Worm (Caenorhabditis elegans): Measurements from ENCODE around the gene elc-1.

The elc-1 gene

ce11 chrIII:1419700-1420356 lies 2.8 kb upstream of the elc-1 start (continued):
- TF ChIP-seq zip-4 (GFP tag; optimal IDR thresholded peaks at IDR 0.05) (peak; percentile 33), lin-35 (GFP tag; optimal IDR thresholded peaks at IDR 0.05) (peak in 1 of 2 experiments; percentile 20), nhr-85 (tag) (peak; percentile 68), elt-2 (tag; optimal IDR thresholded peaks at IDR 0.05) (peak; percentile 62), dsc-1 (tag; optimal IDR thresholded peaks at IDR 0.05) (peak; percentile 23), mdl-1 (tag; optimal IDR thresholded peaks at IDR 0.05) (no peak), ets-5 (GFP tag; IDR thresholded peaks at IDR 0.05) (no peak), hpl-2 (GFP tag; optimal IDR thresholded peaks at IDR 0.05) (peak; percentile 41), tbx-2 (tag; optimal IDR thresholded peaks at IDR 0.05) (peak; percentile 25), ceh-82 (tag; optimal IDR thresholded peaks at IDR 0.05) (peak in 1 of 3 experiments; percentile 11), nhr-47 (tag; optimal IDR thresholded peaks at IDR 0.05) (peak; percentile 67), aly-2 (tag; optimal IDR thresholded peaks at IDR 0.05) (peak; percentile 91), nhr-71 (tag; optimal IDR thresholded peaks at IDR 0.05) (peak; percentile 81), rnt-1 (tag; optimal IDR thresholded peaks at IDR 0.05) (peak; percentile 35), grh-1 (GFP tag; IDR thresholded peaks at IDR 0.05) (peak; percentile 48; the same call in 1 of the 2 replicates), ceh-88 (GFP tag; IDR thresholded peaks at IDR 0.05) (peak; percentile 49), nhr-19 (GFP tag; conservative IDR thresholded peaks at IDR 0.05) (peak; percentile 63), egl-27 (tag; optimal IDR thresholded peaks at IDR 0.05) (no peak)

DNA sequence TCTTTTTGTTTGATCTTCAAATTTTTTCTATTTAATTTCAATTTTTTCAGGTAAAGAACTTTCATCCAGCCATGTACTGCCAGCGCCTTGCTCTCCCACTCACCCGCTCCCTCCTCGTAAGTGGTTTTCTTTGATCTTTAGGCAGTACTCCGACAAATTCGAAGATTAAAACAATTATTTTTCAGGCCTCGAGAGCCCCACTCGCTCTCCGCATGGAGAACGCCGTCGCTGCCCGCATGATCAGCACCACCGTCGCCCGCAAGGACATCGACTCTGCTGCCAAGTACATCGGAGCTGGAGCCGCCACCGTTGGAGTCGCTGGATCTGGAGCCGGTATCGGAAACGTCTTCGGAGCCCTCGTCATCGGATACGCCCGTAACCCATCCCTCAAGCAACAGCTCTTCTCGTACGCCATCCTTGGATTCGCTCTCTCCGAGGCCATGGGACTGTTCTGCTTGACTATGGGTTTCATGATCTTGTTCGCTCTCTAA lies 2.2 kb upstream of the elc-1 start, which contains the start of gene Y82E9BR.3:
Gene Y82E9BR.3, plus strand, starts transcription at position 51 of the 491 bp plus-strand sequence.
- TF ChIP-seq efl-3 (GFP tag; optimal IDR thresholded peaks at IDR 0.05) = no peak
- no peak for TF ChIP-seq pag-3 (tag; optimal IDR thresholded peaks at IDR 0.05; ENCODE audit: borderline replicate concordance, insufficient read depth)
- TF ChIP-seq mab-9 (GFP tag; IDR thresholded peaks at IDR 0.05) = peak; percentile 11; the same call in 1 of the 2 replicates

DNA sequence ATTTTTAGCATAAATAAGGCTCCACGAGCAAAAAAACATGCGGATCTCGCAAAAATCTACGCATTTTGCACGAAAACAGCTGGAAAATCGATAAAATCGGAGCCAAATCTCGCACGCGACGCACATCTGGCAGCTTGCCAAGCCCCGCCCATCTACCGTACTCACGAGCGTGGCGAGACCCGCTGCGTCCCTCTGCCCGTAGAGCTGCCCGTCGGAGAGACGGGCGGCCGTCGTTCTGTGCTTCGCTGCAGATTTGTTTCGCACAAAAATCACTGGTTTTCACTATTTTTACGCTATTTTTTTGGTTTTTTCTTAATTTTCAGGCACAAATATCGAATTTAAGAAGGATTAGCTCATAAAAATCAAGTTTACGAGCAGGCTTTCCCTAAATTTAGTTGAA lies 1.7 kb upstream of the elc-1 start:
- no peak for TF ChIP-seq nhr-84 (tag; optimal IDR thresholded peaks at IDR 0.05)
- no peak for TF ChIP-seq hlh-17 (GFP tag; optimal IDR thresholded peaks at IDR 0.05; ENCODE audit: borderline replicate concordance)
- peak; percentile 88 for TF ChIP-seq swsn-7 (tag; optimal IDR thresholded peaks at IDR 0.05)
- no peak for TF ChIP-seq alr-1 (tag; optimal IDR thresholded peaks at IDR 0.05; ENCODE audit: borderline replicate concordance)
- TF ChIP-seq elt-3 (tag; optimal IDR thresholded peaks at IDR 0.05) = peak in 3 of 6 experiments; percentile 61 to 70 (median 69)
- no peak for TF ChIP-seq zag-1 (tag; optimal IDR thresholded peaks at IDR 0.05)
- peak; percentile 88 for TF ChIP-seq tbx-2 (tag; optimal IDR thresholded peaks at IDR 0.05)
- TF ChIP-seq nhr-76 (tag; optimal IDR thresholded peaks at IDR 0.05) = no peak
- peak; percentile 87 for TF ChIP-seq C16A3.4 (tag; optimal IDR thresholded peaks at IDR 0.05)
- TF ChIP-seq nhr-237 (tag; optimal IDR thresholded peaks at IDR 0.05) = peak; percentile 42
- no peak for TF ChIP-seq sptf-1 (tag; optimal IDR thresholded peaks at IDR 0.05)
- peak; percentile 5 for TF ChIP-seq lin-39 (tag; optimal IDR thresholded peaks at IDR 0.05)
- peak; percentile 79 for TF ChIP-seq nhr-77 (tag; optimal IDR thresholded peaks at IDR 0.05)
- TF ChIP-seq fos-1 (tag; optimal IDR thresholded peaks at IDR 0.05) = peak; percentile 68
- TF ChIP-seq C04F5.9 (tag; optimal IDR thresholded peaks at IDR 0.05) = peak; percentile 49
- TF ChIP-seq nhr-71 (tag; optimal IDR thresholded peaks at IDR 0.05) = peak; percentile 93
- 0 out of 2 replicates have a peak, but pooled peaks have one; percentile 7 for TF ChIP-seq unc-98 (GFP tag; IDR thresholded peaks at IDR 0.05)
- no peak for TF ChIP-seq aha-1 (tag; optimal IDR thresholded peaks at IDR 0.05)
- TF ChIP-seq fkh-8 (tag; optimal IDR thresholded peaks at IDR 0.05) = peak; percentile 90
- TF ChIP-seq lin-15B (tag; optimal IDR thresholded peaks at IDR 0.05) = peak; percentile 86
- TF ChIP-seq sox-4 (tag; optimal IDR thresholded peaks at IDR 0.05) = peak; percentile 48
- TF ChIP-seq nhr-19 (GFP tag; conservative IDR thresholded peaks at IDR 0.05) = peak; percentile 89
- TF ChIP-seq ztf-4 (tag; optimal IDR thresholded peaks at IDR 0.05) = peak; percentile 47
- no peak for TF ChIP-seq ceh-90 (tag; optimal IDR thresholded peaks at IDR 0.05)
- TF ChIP-seq mab-9 (GFP tag; IDR thresholded peaks at IDR 0.05) = peak; percentile 79; the same call in 1 of the 2 replicates
- no peak for TF ChIP-seq ceh-63 (GFP tag; optimal IDR thresholded peaks at IDR 0.05)
- TF ChIP-seq snu-23 (GFP tag; optimal IDR thresholded peaks at IDR 0.05) = peak; percentile 93
- TF ChIP-seq unc-130 (tag; optimal IDR thresholded peaks at IDR 0.05) = peak; percentile 70
- TF ChIP-seq F16B12.6 (tag; optimal IDR thresholded peaks at IDR 0.05) = peak; percentile 66
- no peak for TF ChIP-seq pqm-1 (tag; optimal IDR thresholded peaks at IDR 0.05)
- TF ChIP-seq zip-4 (GFP tag; optimal IDR thresholded peaks at IDR 0.05) = peak; percentile 62
- TF ChIP-seq unc-86 (tag; optimal IDR thresholded peaks at IDR 0.05) = peak; percentile 83

All from whole organism, L1 larva.